Worm (Caenorhabditis elegans) whole organism, late embryonic: ENCODE measurements around the gene ZK1307.2.

Experiments
- C38D4.7 ChIP-seq: fragments of 200-800 bp; sonication (Bioruptor generic); optimal IDR thresholded peaks from 2 replicates; lab custom pipeline; 2018; ENCODE audit warnings: mild to moderate bottlenecking, missing genetic modification characterization, moderate library complexity, missing compliant biosample characterization
- F13H6.1 ChIP-seq: sonication (generic microtip); optimal IDR thresholded peaks from 2 replicates; lab custom pipeline; 2016; ENCODE audit warnings: missing genetic modification characterization, missing compliant biosample characterization
- K02D7.2 ChIP-seq: sonication (generic microtip); optimal IDR thresholded peaks from 2 replicates; lab custom pipeline; 2017; ENCODE audit warnings: mild to moderate bottlenecking, missing genetic modification characterization, missing compliant biosample characterization
- K09A11.1 ChIP-seq: sonication (generic microtip); optimal IDR thresholded peaks from 2 replicates; lab custom pipeline; 2017; ENCODE audit warnings: antibody characterized with exemption, mild to moderate bottlenecking, missing genetic modification characterization, missing compliant biosample characterization; ENCODE audit not compliant: insufficient read depth
- T23F11.4 ChIP-seq: fragments of 200-800 bp; sonication (Bioruptor generic); optimal IDR thresholded peaks from 2 replicates; lab custom pipeline; 2018; ENCODE audit warnings: mild to moderate bottlenecking, missing genetic modification characterization, missing compliant biosample characterization
- Y22D7AL.16 ChIP-seq: sonication (generic microtip); optimal IDR thresholded peaks from 2 replicates; lab custom pipeline; 2016; ENCODE audit warnings: missing genetic modification characterization, missing compliant biosample characterization
- ama-1 ChIP-seq: fragments of 150-350 bp; optimal IDR thresholded peaks from 2 replicates; lab custom pipeline; 2014
- ceh-22 ChIP-seq: sonication (generic microtip); optimal IDR thresholded peaks from 2 replicates; lab custom pipeline; 2017; ENCODE audit warnings: missing biosample characterization, missing genetic modification characterization
- ceh-30 ChIP-seq: fragments of 150-350 bp; optimal IDR thresholded peaks from 2 replicates; lab custom pipeline; 2014; ENCODE audit warnings: missing biosample characterization, missing genetic modification characterization
- ceh-31 ChIP-seq: sonication (generic microtip); optimal IDR thresholded peaks from 2 replicates; lab custom pipeline; 2016; ENCODE audit warnings: missing genetic modification characterization, missing compliant biosample characterization
- ceh-45 ChIP-seq: fragments of 200-800 bp; sonication (Bioruptor generic); IDR thresholded peaks from 2 replicates; pipeline ENCODE4 v1.3.6; 2022; ENCODE audit warnings: missing genetic modification reagents, missing genetic modification characterization, missing compliant biosample characterization
- ceh-48 ChIP-seq: sonication (generic microtip); optimal IDR thresholded peaks from 2 replicates; lab custom pipeline; 2016; ENCODE audit warnings: missing genetic modification characterization, inconsistent platforms, missing compliant biosample characterization
- ceh-6 ChIP-seq: fragments of 200-800 bp; sonication (Bioruptor generic); optimal IDR thresholded peaks from 2 replicates; lab custom pipeline; 2018; ENCODE audit warnings: mild to moderate bottlenecking, missing genetic modification characterization, missing compliant biosample characterization
- ceh-9 ChIP-seq: sonication (generic microtip); optimal IDR thresholded peaks from 2 replicates; lab custom pipeline; 2016; ENCODE audit warnings: mild to moderate bottlenecking, missing genetic modification characterization, inconsistent platforms, missing compliant biosample characterization
- dmd-4 ChIP-seq: sonication (generic microtip); optimal IDR thresholded peaks from 2 replicates; lab custom pipeline; 2016; ENCODE audit warnings: borderline replicate concordance, missing genetic modification characterization, missing compliant biosample characterization
- elt-2 ChIP-seq: sonication (generic microtip); optimal IDR thresholded peaks from 2 replicates; lab custom pipeline; 2016; ENCODE audit warnings: missing genetic modification reagents, missing genetic modification characterization, missing compliant biosample characterization
- elt-4 ChIP-seq: sonication (generic microtip); optimal IDR thresholded peaks from 2 replicates; lab custom pipeline; 2016; ENCODE audit warnings: missing genetic modification characterization, missing compliant biosample characterization
- fax-1 ChIP-seq: sonication (generic microtip); optimal IDR thresholded peaks from 2 replicates; lab custom pipeline; 2016; ENCODE audit warnings: missing genotype, missing genetic modification characterization, missing compliant biosample characterization
- fkh-10 ChIP-seq: fragments of 150-350 bp; optimal IDR thresholded peaks from 2 replicates; lab custom pipeline; 2014; ENCODE audit warnings: missing biosample characterization, missing genetic modification reagents, missing genetic modification characterization
- hlh-13 ChIP-seq: fragments of 200-800 bp; sonication (Bioruptor generic); optimal IDR thresholded peaks from 2 replicates; lab custom pipeline; 2018; ENCODE audit warnings: mild to moderate bottlenecking, missing genetic modification characterization, missing compliant biosample characterization
- hlh-30 ChIP-seq: sonication (generic microtip); optimal IDR thresholded peaks from 2 replicates; lab custom pipeline; 2017; ENCODE audit warnings: antibody characterized with exemption, missing genetic modification characterization, missing compliant biosample characterization; ENCODE audit not compliant: insufficient read depth
- lim-6 ChIP-seq: sonication (generic microtip); optimal IDR thresholded peaks from 2 replicates; lab custom pipeline; 2016; ENCODE audit warnings: missing genetic modification characterization, missing compliant biosample characterization
- lin-11 ChIP-seq: fragments of 200-800 bp; sonication (Bioruptor generic); optimal IDR thresholded peaks from 2 replicates; lab custom pipeline; 2018; ENCODE audit warnings: mild to moderate bottlenecking, missing genetic modification characterization, missing compliant biosample characterization
- nhr-11 ChIP-seq: fragments of 150-350 bp; optimal IDR thresholded peaks from 2 replicates; lab custom pipeline; 2014; ENCODE audit warnings: missing biosample characterization, missing genetic modification characterization
- nhr-232 ChIP-seq: sonication (generic microtip); optimal IDR thresholded peaks from 2 replicates; lab custom pipeline; 2016; ENCODE audit warnings: missing genetic modification characterization, missing compliant biosample characterization
- npax-4 ChIP-seq: sonication (generic microtip); optimal IDR thresholded peaks from 2 replicates; lab custom pipeline; 2016; ENCODE audit warnings: missing genetic modification characterization, missing compliant biosample characterization
- odd-2 ChIP-seq: sonication (generic microtip); optimal IDR thresholded peaks from 2 replicates; lab custom pipeline; 2017; ENCODE audit warnings: antibody characterized with exemption, mild to moderate bottlenecking, missing genetic modification characterization, missing compliant biosample characterization
- pat-9 ChIP-seq: fragments of 200-800 bp; sonication (Bioruptor generic); optimal IDR thresholded peaks from 2 replicates; lab custom pipeline; 2018; ENCODE audit warnings: mild to moderate bottlenecking, missing genetic modification characterization, moderate library complexity, missing compliant biosample characterization
- pax-1 ChIP-seq: fragments of 150-350 bp; optimal IDR thresholded peaks from 2 replicates; lab custom pipeline; 2014; ENCODE audit warnings: missing biosample characterization, missing genetic modification characterization
- pha-2 ChIP-seq: sonication (generic microtip); optimal IDR thresholded peaks from 2 replicates; lab custom pipeline; 2017; ENCODE audit warnings: mild to moderate bottlenecking, missing genetic modification characterization, missing compliant biosample characterization
- rnt-1 ChIP-seq: sonication (generic microtip); optimal IDR thresholded peaks from 2 replicates; lab custom pipeline; 2016; ENCODE audit warnings: missing genetic modification characterization, missing compliant biosample characterization
- sox-2 ChIP-seq: fragments of 200-800 bp; sonication (Bioruptor generic); IDR thresholded peaks from 2 replicates; pipeline ENCODE4 v1.3.6; 2022; ENCODE audit warnings: missing genetic modification reagents, missing genetic modification characterization, missing compliant biosample characterization
- sox-4 ChIP-seq: sonication (generic microtip); optimal IDR thresholded peaks from 2 replicates; lab custom pipeline; 2017; ENCODE audit warnings: mild to moderate bottlenecking, missing genetic modification characterization, inconsistent platforms, missing compliant biosample characterization
- tbx-2 ChIP-seq: sonication (generic microtip); optimal IDR thresholded peaks from 2 replicates; lab custom pipeline; 2016; ENCODE audit warnings: missing genetic modification characterization, missing compliant biosample characterization
- ttx-3 ChIP-seq: sonication (generic microtip); optimal IDR thresholded peaks from 2 replicates; lab custom pipeline; 2016; ENCODE audit warnings: missing genetic modification reagents, missing genetic modification characterization, missing compliant biosample characterization
- unc-42 ChIP-seq: sonication (generic microtip); optimal IDR thresholded peaks from 2 replicates; lab custom pipeline; 2016; ENCODE audit warnings: missing genotype, missing genetic modification characterization, missing compliant biosample characterization
- unc-55 ChIP-seq: sonication (generic microtip); optimal IDR thresholded peaks from 2 replicates; lab custom pipeline; 2017; ENCODE audit warnings: missing biosample characterization, missing genetic modification reagents, missing genetic modification characterization
- zip-5 ChIP-seq: sonication (generic microtip); optimal IDR thresholded peaks from 2 replicates; lab custom pipeline; 2016; ENCODE audit warnings: missing genetic modification characterization, missing compliant biosample characterization

The ZK1307.2 gene

ce11 chrII:9677470-9677869 lies 23.7 kb upstream of the ZK1307.2 start:
- TF ChIP-seq ttx-3 (no peak), pax-1 (tag; lab: Kevin White, UChicago) (no peak), ama-1 (lab: Kevin White, UChicago) (no peak), rnt-1 (no peak), C38D4.7 (no peak), odd-2 (tag; lab: Kevin White, UChicago) (no peak), K09A11.1 (tag; lab: Kevin White, UChicago) (no peak), F13H6.1 (no peak), nhr-11 (tag; lab: Kevin White, UChicago) (no peak), tbx-2 (no peak), ceh-48 (tag; lab: Kevin White, UChicago) (no peak), ceh-31 (tag; lab: Kevin White, UChicago) (no peak), ceh-6 (GFP tag; lab: Kevin White, UChicago) (no peak), sox-4 (tag; lab: Kevin White, UChicago) (no peak), zip-5 (no peak), ceh-22 (tag; lab: Kevin White, UChicago) (no peak), unc-55 (no peak), pha-2 (no peak), nhr-232 (tag; lab: Kevin White, UChicago) (no peak), ceh-9 (tag; lab: Kevin White, UChicago) (no peak)

ce11 chrII:9674678-9675077 lies 20.9 kb upstream of the ZK1307.2 start, which contains the start of gene arc-1:
arc-1 (plus strand) TSS chrII:9674978.
- TF ChIP-seq npax-4 (no peak), hlh-13 (no peak), odd-2 (tag; lab: Kevin White, UChicago) (no peak), dmd-4 (tag; lab: Kevin White, UChicago) (no peak), nhr-232 (tag; lab: Kevin White, UChicago) (no peak), K02D7.2 (tag; lab: Kevin White, UChicago) (no peak), fax-1 (tag; lab: Kevin White, UChicago) (no peak), T23F11.4 (GFP tag; lab: Kevin White, UChicago) (no peak), lin-11 (no peak), ceh-9 (tag; lab: Kevin White, UChicago) (no peak), pha-2 (no peak), ceh-45 (GFP tag; lab: Robert Waterston, UW) (no peak), fkh-10 (GFP tag; lab: Kevin White, UChicago) (no peak), hlh-30 (no peak), Y22D7AL.16 (tag; lab: Kevin White, UChicago) (no peak), elt-4 (tag; lab: Kevin White, UChicago) (no peak), tbx-2 (no peak), sox-2 (GFP tag; lab: Robert Waterston, UW) (no peak), ceh-30 (tag; lab: Kevin White, UChicago) (no peak), ceh-48 (tag; lab: Kevin White, UChicago) (no peak)

- no peak for TF ChIP-seq lim-6 (tag; lab: Kevin White, UChicago)
- TF ChIP-seq, all 69 proteins: peak for 0
Measured at ce11 chrII:9671308-9671707, 17.6 kb upstream of the ZK1307.2 start, which contains the start of gene ZK1320.7. ZK1320.7 (plus strand) TSS chrII:9671608.

- TF ChIP-seq pat-9 (tag; lab: Kevin White, UChicago): no peak
- peak; percentile 1 for TF ChIP-seq ceh-31 (tag; lab: Kevin White, UChicago)
- peak; percentile 10 for TF ChIP-seq elt-2
- TF ChIP-seq unc-42 (tag; lab: Kevin White, UChicago): peak; percentile 20
- peak; percentile 67 for TF ChIP-seq ceh-48 (tag; lab: Kevin White, UChicago)
- TF ChIP-seq, all 69 proteins: peak for 4
Measured at ce11 chrII:9668959-9669358, 15.2 kb upstream of the ZK1307.2 start, which contains the start of gene taf-8. taf-8 (plus strand) TSS chrII:9669318.
